Fruit fly (Drosophila melanogaster) whole organism, embryonic: ENCODE data around the gene MBD-like.

Experiments
- Aef1 ChIP-seq: fragments of 200-800 bp; sonication (Bioruptor generic); IDR thresholded peaks from 3 replicates; pipeline ENCODE4 v1.3.6; 2022; ENCODE audit warnings: missing biosample characterization, missing genetic modification characterization
- Blimp-1 ChIP-seq: fragments of 200-800 bp; sonication (Bioruptor generic); optimal IDR thresholded peaks from 3 replicates; lab custom pipeline; 2018; ENCODE audit warnings: missing biosample characterization, missing genetic modification characterization, mild to moderate bottlenecking, moderate library complexity, missing genetic modification reagents
- CG10209 ChIP-seq: fragments of 200-800 bp; sonication (Bioruptor generic); optimal IDR thresholded peaks from 3 replicates; lab custom pipeline; 2017; ENCODE audit warnings: missing biosample characterization, mild to moderate bottlenecking, missing genetic modification characterization, missing genetic modification reagents
- CG10274 ChIP-seq: fragments of 200-800 bp; sonication (Bioruptor generic); optimal IDR thresholded peaks from 3 replicates; lab custom pipeline; 2017; ENCODE audit warnings: missing biosample characterization, mild to moderate bottlenecking, missing genetic modification characterization
- CG15696 ChIP-seq: fragments of 200-800 bp; sonication (Bioruptor generic); optimal IDR thresholded peaks from 2 replicates; lab custom pipeline; 2019; ENCODE audit warnings: missing biosample characterization, mild to moderate bottlenecking, missing genetic modification characterization, moderate library complexity
- CG1602 ChIP-seq: fragments of 200-800 bp; sonication (Bioruptor generic); optimal IDR thresholded peaks from 3 replicates; lab custom pipeline; 2016; ENCODE audit warnings: missing biosample characterization, missing genetic modification characterization
- CG17385 ChIP-seq: fragments of 200-800 bp; sonication (Bioruptor generic); optimal IDR thresholded peaks from 3 replicates; lab custom pipeline; 2018; ENCODE audit warnings: missing biosample characterization, mild to moderate bottlenecking, missing genetic modification characterization
- CG17829 ChIP-seq: fragments of 200-800 bp; optimal IDR thresholded peaks from 2 replicates; lab custom pipeline; 2019; ENCODE audit warnings: missing biosample characterization, mild to moderate bottlenecking, missing genetic modification characterization, moderate library complexity
- CG2875 ChIP-seq: fragments of 200-800 bp; sonication (Bioruptor generic); optimal IDR thresholded peaks from 2 replicates; lab custom pipeline; 2017; ENCODE audit warnings: missing biosample characterization, mild to moderate bottlenecking, missing genetic modification characterization, missing genetic modification reagents
- CG30020 ChIP-seq: fragments of 200-800 bp; optimal IDR thresholded peaks from 2 replicates; lab custom pipeline; 2019; ENCODE audit warnings: missing biosample characterization, mild to moderate bottlenecking, missing genetic modification characterization, moderate library complexity
- CG32767 ChIP-seq: fragments of 200-800 bp; sonication (Bioruptor generic); IDR thresholded peaks from 2 replicates; pipeline ENCODE4 v1.3.6; 2022; ENCODE audit warnings: missing biosample characterization, missing genetic modification characterization
- CG32772 ChIP-seq: fragments of 200-800 bp; sonication (Bioruptor generic); IDR thresholded peaks from 2 replicates; pipeline ENCODE4 v1.3.6; 2022; ENCODE audit warnings: missing biosample characterization, missing genetic modification characterization
- CG5245 ChIP-seq: fragments of 200-800 bp; sonication (Bioruptor generic); optimal IDR thresholded peaks from 3 replicates; lab custom pipeline; 2016; ENCODE audit warnings: missing biosample characterization, missing genetic modification characterization
- CG6813 ChIP-seq: fragments of 200-800 bp; sonication (Bioruptor generic); optimal IDR thresholded peaks from 2 replicates; lab custom pipeline; 2017; ENCODE audit warnings: missing biosample characterization, missing genetic modification characterization, mild to moderate bottlenecking, moderate library complexity, missing genetic modification reagents
- CG8944 ChIP-seq: fragments of 200-800 bp; sonication (Bioruptor generic); optimal IDR thresholded peaks from 3 replicates; lab custom pipeline; 2016; ENCODE audit warnings: missing biosample characterization, missing genetic modification characterization
- Dbx ChIP-seq: fragments of 200-800 bp; sonication (Bioruptor generic); IDR thresholded peaks from 3 replicates; pipeline ENCODE4 v1.3.6; 2022; ENCODE audit warnings: missing biosample characterization, missing genetic modification characterization
- Doc2 ChIP-seq: fragments of 200-800 bp; sonication (Bioruptor generic); IDR thresholded peaks from 2 replicates; pipeline ENCODE4 v1.3.6; 2022; ENCODE audit warnings: missing biosample characterization, missing genetic modification characterization
- Eip74EF ChIP-seq, 2 experiments: fragments of 200-800 bp in 1 of 2; fragments of >200 bp in 1 of 2; sonication (Bioruptor generic) in 1 of 2; optimal IDR thresholded peaks; 2 replicates each; lab custom pipeline; 2017 to 2019; ENCODE audit warnings: missing biosample characterization in 2 of 2, missing genetic modification characterization in 2 of 2, mild to moderate bottlenecking in 1 of 2, moderate library complexity in 1 of 2
- H15 ChIP-seq: fragments of 200-800 bp; sonication (Bioruptor generic); IDR thresholded peaks from 3 replicates; pipeline ENCODE4 v1.3.6; 2022; ENCODE audit warnings: missing biosample characterization, missing genetic modification characterization
- HLH3B ChIP-seq: fragments of 200-800 bp; sonication (Bioruptor generic); IDR thresholded peaks from 2 replicates; pipeline ENCODE4 v1.3.6; 2022; ENCODE audit warnings: missing biosample characterization, missing genetic modification characterization
- Hey ChIP-seq: fragments of 200-800 bp; sonication (Bioruptor generic); optimal IDR thresholded peaks from 3 replicates; lab custom pipeline; 2018; ENCODE audit warnings: missing biosample characterization, mild to moderate bottlenecking, missing genetic modification characterization
- HmgD ChIP-seq: fragments of 200-800 bp; sonication (Bioruptor generic); optimal IDR thresholded peaks from 3 replicates; lab custom pipeline; 2016; ENCODE audit warnings: missing biosample characterization, missing genetic modification characterization
- Hmr ChIP-seq: fragments of 200-800 bp; sonication (Bioruptor generic); optimal IDR thresholded peaks from 3 replicates; lab custom pipeline; 2017; ENCODE audit warnings: mild to moderate bottlenecking, missing biosample characterization, missing genetic modification reagents, missing genetic modification characterization
- Hr39 ChIP-seq: fragments of >200 bp; optimal IDR thresholded peaks from 2 replicates; lab custom pipeline; 2017
- Mad ChIP-seq: fragments of 200-800 bp; sonication (Bioruptor generic); optimal IDR thresholded peaks from 2 replicates; lab custom pipeline; 2016; ENCODE audit warnings: missing biosample characterization, missing genetic modification characterization
- Med ChIP-seq: fragments of 200-800 bp; sonication (Bioruptor generic); peaks from one replicate; lab custom pipeline; 2016; ENCODE audit warnings: missing biosample characterization, missing genetic modification characterization, mild to moderate bottlenecking, inconsistent platforms, moderate library complexity
- Mes4 ChIP-seq: fragments of 200-800 bp; sonication (Bioruptor generic); optimal IDR thresholded peaks from 2 replicates; lab custom pipeline; 2016; ENCODE audit warnings: missing biosample characterization, missing genetic modification characterization
- Neu2 ChIP-seq: fragments of 200-800 bp; sonication (Bioruptor generic); optimal IDR thresholded peaks from 3 replicates; lab custom pipeline; 2016; ENCODE audit warnings: missing biosample characterization, missing genetic modification characterization, borderline replicate concordance
- Nf-YC ChIP-seq: fragments of 200-800 bp; optimal IDR thresholded peaks from 3 replicates; lab custom pipeline; 2019; ENCODE audit warnings: missing biosample characterization, mild to moderate bottlenecking, missing genetic modification characterization, moderate library complexity
- Scr ChIP-seq: fragments of 200-800 bp; sonication (Bioruptor generic); IDR thresholded peaks from 2 replicates; pipeline ENCODE4 v1.3.6; 2022; ENCODE audit warnings: missing biosample characterization, missing genetic modification characterization; ENCODE audit not compliant: partially characterized antibody
- Sox102F ChIP-seq: fragments of 200-800 bp; sonication (Bioruptor generic); optimal IDR thresholded peaks from 2 replicates; lab custom pipeline; 2018; ENCODE audit warnings: missing biosample characterization, mild to moderate bottlenecking, missing genetic modification characterization, moderate library complexity
- Sry-δ ChIP-seq: fragments of 200-800 bp; sonication (Bioruptor generic); optimal IDR thresholded peaks from 2 replicates; lab custom pipeline; 2016; ENCODE audit warnings: missing biosample characterization, missing genetic modification characterization
- br ChIP-seq: fragments of >200 bp; optimal IDR thresholded peaks from 2 replicates; lab custom pipeline; 2017
- crc ChIP-seq: fragments of 200-800 bp; sonication (Bioruptor generic); optimal IDR thresholded peaks from 2 replicates; lab custom pipeline; 2016; ENCODE audit warnings: missing biosample characterization, missing genetic modification characterization
- crol ChIP-seq: fragments of 200-800 bp; sonication (Bioruptor generic); IDR thresholded peaks from 2 replicates; pipeline ENCODE4 v1.3.6; 2022; ENCODE audit warnings: missing biosample characterization, missing genetic modification characterization
- dati ChIP-seq: fragments of 200-800 bp; sonication (Bioruptor generic); IDR thresholded peaks from 2 replicates; pipeline ENCODE4 v1.3.6; 2022; ENCODE audit warnings: missing biosample characterization, missing genetic modification characterization
- disco-r ChIP-seq: fragments of 200-800 bp; sonication (Bioruptor generic); optimal IDR thresholded peaks from 2 replicates; lab custom pipeline; 2016; ENCODE audit warnings: missing biosample characterization, missing genetic modification characterization
- dysf ChIP-seq: fragments of 200-800 bp; sonication (Bioruptor generic); IDR thresholded peaks from 3 replicates; pipeline ENCODE4 v1.3.6; 2022; ENCODE audit warnings: missing biosample characterization, missing genetic modification characterization
- grn ChIP-seq: fragments of 200-800 bp; sonication (Bioruptor generic); optimal IDR thresholded peaks from 3 replicates; lab custom pipeline; 2017; ENCODE audit warnings: missing biosample characterization, missing genetic modification characterization
- hth ChIP-seq: fragments of >200 bp; optimal IDR thresholded peaks from 2 replicates; lab custom pipeline; 2017; ENCODE audit warnings: inconsistent platforms
- kah ChIP-seq: fragments of 200-800 bp; sonication (Bioruptor generic); optimal IDR thresholded peaks from 2 replicates; lab custom pipeline; 2018; ENCODE audit warnings: missing biosample characterization, mild to moderate bottlenecking, missing genetic modification characterization
- lbe ChIP-seq: fragments of 200-800 bp; sonication (Bioruptor generic); optimal IDR thresholded peaks from 2 replicates; lab custom pipeline; 2016; ENCODE audit warnings: missing biosample characterization, mild to moderate bottlenecking, missing genetic modification characterization
- lmd ChIP-seq: fragments of 200-800 bp; sonication (Bioruptor generic); IDR thresholded peaks from 2 replicates; pipeline ENCODE4 v1.3.6; 2022; ENCODE audit warnings: missing biosample characterization, missing genetic modification characterization
- oc ChIP-seq: fragments of 200-800 bp; sonication (Bioruptor generic); optimal IDR thresholded peaks from 2 replicates; lab custom pipeline; 2018; ENCODE audit warnings: missing biosample characterization, mild to moderate bottlenecking, missing genetic modification characterization, moderate library complexity
- pfk ChIP-seq: fragments of 200-800 bp; sonication (Bioruptor generic); optimal IDR thresholded peaks from 2 replicates; lab custom pipeline; 2018; ENCODE audit warnings: missing biosample characterization, mild to moderate bottlenecking, missing genetic modification characterization, moderate library complexity
- ranshi ChIP-seq: fragments of 200-800 bp; sonication (Bioruptor generic); IDR thresholded peaks from 2 replicates; pipeline ENCODE4 v1.3.6; 2022; ENCODE audit warnings: missing biosample characterization, missing genetic modification characterization
- sob ChIP-seq: fragments of 200-800 bp; sonication (Bioruptor generic); IDR thresholded peaks from 2 replicates; pipeline ENCODE4 v1.3.6; 2022; ENCODE audit warnings: missing biosample characterization, missing genetic modification characterization
- tll ChIP-seq, 2 experiments: fragments of 200-800 bp in 1 of 2; fragments of >200 bp in 1 of 2; sonication (Bioruptor generic) in 1 of 2; optimal IDR thresholded peaks; 2 replicates each; lab custom pipeline; 2017 to 2019; ENCODE audit warnings: missing biosample characterization in 2 of 2, missing genetic modification characterization in 2 of 2, mild to moderate bottlenecking in 1 of 2, moderate library complexity in 1 of 2
- tna ChIP-seq: fragments of 200-800 bp; sonication (Bioruptor generic); IDR thresholded peaks from 2 replicates; pipeline ENCODE4 v1.3.6; 2022; ENCODE audit warnings: missing biosample characterization, missing genetic modification characterization; ENCODE audit not compliant: partially characterized antibody
- wor ChIP-seq: fragments of 200-800 bp; sonication (Bioruptor generic); IDR thresholded peaks from 2 replicates; pipeline ENCODE4 v1.3.6; 2022; ENCODE audit warnings: missing biosample characterization, missing genetic modification characterization

The MBD-like gene

DNA sequence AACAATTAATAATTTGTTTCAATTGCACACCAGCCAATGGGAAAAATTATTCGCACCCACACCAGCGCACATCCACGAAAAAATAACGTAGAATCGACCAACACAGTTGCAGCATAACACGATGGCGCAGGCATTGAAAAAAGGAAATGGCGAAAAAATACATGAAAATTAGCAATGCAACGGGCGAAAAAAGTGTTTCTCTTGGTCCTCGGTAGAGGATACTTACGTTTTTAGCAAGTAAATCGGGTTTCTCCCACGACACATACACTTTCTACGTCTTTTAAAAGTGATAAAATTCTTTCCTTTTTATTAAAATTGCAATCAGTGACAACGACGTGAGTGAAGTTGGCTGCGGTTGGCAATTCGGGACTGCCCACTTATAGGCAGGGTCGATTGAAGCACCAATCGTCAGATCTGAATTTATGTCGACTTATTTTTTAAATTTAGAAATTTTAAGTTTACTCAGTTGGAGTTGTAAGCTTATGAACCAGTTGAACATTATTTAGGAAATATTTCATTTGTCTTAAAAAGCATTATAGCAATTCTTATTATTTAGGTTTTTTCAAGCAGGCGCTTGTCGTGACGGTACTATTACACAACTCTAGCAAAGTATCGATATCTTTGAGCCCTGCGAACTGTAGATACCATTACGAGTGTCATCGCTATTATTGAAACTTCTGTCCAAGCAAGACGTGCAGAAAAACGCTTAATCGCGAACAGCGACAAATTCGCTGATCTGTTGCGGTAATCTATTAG lies 18.0 kb downstream of the MBD-like start, which contains the start of the genes Kap-alpha3 and Son (continued):
- TF ChIP-seq lbe (GFP tag; lab: Kevin White, UChicago) (peak; percentile 87), sob (GFP tag; lab: Robert Waterston, UW) (peak; percentile 93), CG10274 (GFP tag; lab: Kevin White, UChicago) (peak; percentile 88), CG8944 (GFP tag; lab: Kevin White, UChicago) (peak; percentile 93), Mad (peak; percentile 96), ranshi (GFP tag; lab: Robert Waterston, UW) (peak; percentile 85), wor (GFP tag; lab: Robert Waterston, UW) (peak; percentile 72), pfk (peak; percentile 84), CG5245 (peak; percentile 88), br (lab: Kevin White, UChicago) (no peak), crc (peak; percentile 86), HLH3B (GFP tag; lab: Robert Waterston, UW) (peak; percentile 85), tna (GFP tag; lab: Robert Waterston, UW) (no peak; the same call in 1 of the 2 replicates), hth (lab: Kevin White, UChicago) (no peak), dysf (peak; percentile 88), CG32767 (peak; percentile 77), Neu2 (peak; percentile 91), Hey (peak; percentile 93), CG15696 (tag; lab: Kevin White, UChicago) (peak; percentile 85), CG1602 (GFP tag; lab: Kevin White, UChicago) (peak; percentile 86), kah (GFP tag; lab: Kevin White, UChicago) (peak; percentile 85), Sry-δ (GFP tag; lab: Kevin White, UChicago) (peak; percentile 98), lmd (GFP tag; lab: Robert Waterston, UW) (peak; percentile 88), Blimp-1 (GFP tag; lab: Kevin White, UChicago) (peak; percentile 70), Hmr (GFP tag; lab: Kevin White, UChicago) (peak; percentile 96), CG10209 (GFP tag; lab: Kevin White, UChicago) (peak; percentile 93), Dbx (GFP tag; lab: Robert Waterston, UW) (peak; percentile 93), grn (GFP tag; lab: Kevin White, UChicago) (peak; percentile 87), CG6813 (GFP tag; lab: Kevin White, UChicago) (peak; percentile 85), crol (peak; percentile 29; the same call in 1 of the 2 replicates), H15 (GFP tag; lab: Robert Waterston, UW) (peak; percentile 92), Hr39 (lab: Kevin White, UChicago) (no peak), CG32772 (GFP tag; lab: Robert Waterston, UW) (peak; percentile 88), Eip74EF (GFP tag; optimal IDR thresholded peaks at IDR 0.05; lab: Kevin White, UChicago) (peak in 1 of 2 experiments; percentile 76), HmgD (GFP tag; lab: Kevin White, UChicago) (peak; percentile 84), oc (tag; lab: Kevin White, UChicago) (peak; percentile 73), Mes4 (GFP tag; lab: Kevin White, UChicago) (peak; percentile 96), dati (peak; percentile 74), tll (GFP tag; optimal IDR thresholded peaks at IDR 0.05; lab: Kevin White, UChicago) (peak; percentile 37 to 79), CG2875 (GFP tag; lab: Kevin White, UChicago) (peak; percentile 86), Doc2 (GFP tag; lab: Robert Waterston, UW) (peak; percentile 62; the same call in 1 of the 2 replicates), Med (GFP tag; lab: Kevin White, UChicago) (peak; percentile 99), CG17829 (tag; lab: Kevin White, UChicago) (peak; percentile 90), disco-r (GFP tag; lab: Kevin White, UChicago) (peak; percentile 87), Nf-YC (tag; lab: Kevin White, UChicago) (peak; percentile 89), CG17385 (GFP tag; lab: Kevin White, UChicago) (peak; percentile 93), CG30020 (tag; lab: Kevin White, UChicago) (peak; percentile 89), Sox102F (GFP tag; lab: Kevin White, UChicago) (peak; percentile 80), Scr (peak; percentile 91), Aef1 (GFP tag; lab: Robert Waterston, UW) (peak; percentile 85)
